Fruit fly (Drosophila melanogaster) whole organism, embryonic: ENCODE measurements around the gene GIIIspla2.
A peak's percentile ranks its signal among the peaks of the same experiment; 100 is the strongest.

ENCODE experiments used
- Abd-B ChIP-seq: fragments of 200-800 bp; sonication (Bioruptor generic); optimal IDR thresholded peaks from 2 replicates; lab custom pipeline; 2018; ENCODE audit warnings: missing biosample characterization, mild to moderate bottlenecking, missing genetic modification characterization, moderate library complexity
- Asciz ChIP-seq: fragments of 200-800 bp; sonication (Bioruptor generic); optimal IDR thresholded peaks from 2 replicates; lab custom pipeline; 2017; ENCODE audit warnings: missing biosample characterization, mild to moderate bottlenecking, missing genetic modification characterization, missing genetic modification reagents
- BtbVII ChIP-seq: fragments of 200-800 bp; sonication (Bioruptor generic); optimal IDR thresholded peaks from 3 replicates; lab custom pipeline; 2017; ENCODE audit warnings: missing biosample characterization, mild to moderate bottlenecking, missing genetic modification characterization
- CG1024 ChIP-seq: fragments of 200-800 bp; sonication (Bioruptor generic); IDR thresholded peaks from 2 replicates; pipeline ENCODE4 v1.3.6; 2022; ENCODE audit warnings: missing biosample characterization, missing genetic modification characterization
- CG11504 ChIP-seq: fragments of 200-800 bp; sonication (Bioruptor generic); optimal IDR thresholded peaks from 3 replicates; lab custom pipeline; 2019; ENCODE audit warnings: missing biosample characterization, mild to moderate bottlenecking, missing genetic modification characterization, moderate library complexity
- CG12104 ChIP-seq: fragments of 200-800 bp; sonication (Bioruptor generic); optimal IDR thresholded peaks from 3 replicates; lab custom pipeline; 2016; ENCODE audit warnings: missing biosample characterization, missing genetic modification characterization
- CG12391 ChIP-seq: fragments of 200-800 bp; sonication (Bioruptor generic); optimal IDR thresholded peaks from 3 replicates; lab custom pipeline; 2018; ENCODE audit warnings: missing biosample characterization, mild to moderate bottlenecking, missing genetic modification characterization, moderate library complexity
- CG12744 ChIP-seq: fragments of 200-800 bp; sonication (Bioruptor generic); optimal IDR thresholded peaks from 2 replicates; lab custom pipeline; 2016; ENCODE audit warnings: missing biosample characterization, missing genetic modification characterization
- CG13424 ChIP-seq: fragments of 200-800 bp; sonication (Bioruptor generic); optimal IDR thresholded peaks from 2 replicates; lab custom pipeline; 2019; ENCODE audit warnings: missing biosample characterization, mild to moderate bottlenecking, missing genetic modification characterization, moderate library complexity
- CG14667 ChIP-seq: fragments of 200-800 bp; sonication (Bioruptor generic); IDR thresholded peaks from 2 replicates; pipeline ENCODE4 v1.3.6; 2022; ENCODE audit warnings: missing biosample characterization, missing genetic modification characterization
- CG1529 ChIP-seq: fragments of 200-800 bp; sonication (Bioruptor generic); optimal IDR thresholded peaks from 3 replicates; lab custom pipeline; 2018; ENCODE audit warnings: missing biosample characterization, missing genetic modification characterization
- CG17802 ChIP-seq: fragments of 200-800 bp; sonication (Bioruptor generic); optimal IDR thresholded peaks from 2 replicates; lab custom pipeline; 2018; ENCODE audit warnings: missing biosample characterization, mild to moderate bottlenecking, missing genetic modification characterization, moderate library complexity
- CG2678 ChIP-seq: fragments of 200-800 bp; sonication (Bioruptor generic); optimal IDR thresholded peaks from 3 replicates; lab custom pipeline; 2019; ENCODE audit warnings: missing biosample characterization, mild to moderate bottlenecking, missing genetic modification characterization, moderate library complexity
- CG34422 ChIP-seq: fragments of 200-800 bp; sonication (Bioruptor generic); IDR thresholded peaks from 3 replicates; pipeline ENCODE4 v1.3.6; 2022; ENCODE audit warnings: missing biosample characterization, missing genetic modification characterization
- CG5245 ChIP-seq: fragments of 200-800 bp; sonication (Bioruptor generic); optimal IDR thresholded peaks from 3 replicates; lab custom pipeline; 2016; ENCODE audit warnings: missing biosample characterization, missing genetic modification characterization
- CG6683 ChIP-seq: fragments of 200-800 bp; sonication (Bioruptor generic); optimal IDR thresholded peaks from 2 replicates; lab custom pipeline; 2017; ENCODE audit warnings: missing biosample characterization, mild to moderate bottlenecking, missing genetic modification characterization, missing genetic modification reagents
- CG7271 ChIP-seq: fragments of 200-800 bp; sonication (Bioruptor generic); optimal IDR thresholded peaks from 2 replicates; lab custom pipeline; 2018; ENCODE audit warnings: missing biosample characterization, mild to moderate bottlenecking, missing genetic modification characterization, moderate library complexity
- CG7839 ChIP-seq: fragments of 200-800 bp; sonication (Bioruptor generic); optimal IDR thresholded peaks from 3 replicates; lab custom pipeline; 2018; ENCODE audit warnings: missing biosample characterization, mild to moderate bottlenecking, missing genetic modification characterization, moderate library complexity
- Dek ChIP-seq: fragments of 200-800 bp; sonication (Bioruptor generic); optimal IDR thresholded peaks from 3 replicates; lab custom pipeline; 2019; ENCODE audit warnings: missing biosample characterization, mild to moderate bottlenecking, missing genetic modification characterization, moderate library complexity
- Dref ChIP-seq: fragments of 200-800 bp; sonication (Bioruptor generic); IDR thresholded peaks from 2 replicates; pipeline ENCODE4 v1.3.6; 2022; ENCODE audit warnings: missing biosample characterization, missing genetic modification characterization
- Ets97D ChIP-seq: fragments of 200-800 bp; sonication (Bioruptor generic); optimal IDR thresholded peaks from 3 replicates; lab custom pipeline; 2016; ENCODE audit warnings: missing biosample characterization, missing genetic modification characterization
- GATAe ChIP-seq: fragments of 200-800 bp; sonication (Bioruptor generic); conservative IDR thresholded peaks from 2 replicates; pipeline ENCODE4 v1.3.6; 2022; ENCODE audit warnings: missing biosample characterization, missing genetic modification characterization
- HmgZ ChIP-seq: fragments of 200-800 bp; sonication (Bioruptor generic); optimal IDR thresholded peaks from 2 replicates; lab custom pipeline; 2018; ENCODE audit warnings: missing biosample characterization, mild to moderate bottlenecking, missing genetic modification characterization
- Xrp1 ChIP-seq: fragments of 200-800 bp; sonication (Bioruptor generic); IDR thresholded peaks from 2 replicates; pipeline ENCODE4 v1.3.6; 2022; ENCODE audit warnings: missing biosample characterization, missing genetic modification characterization
- ase ChIP-seq: fragments of 200-800 bp; sonication (Bioruptor generic); IDR thresholded peaks from 3 replicates; pipeline ENCODE4 v1.3.6; 2022; ENCODE audit warnings: missing biosample characterization, missing genetic modification characterization
- chinmo ChIP-seq: fragments of 200-800 bp; sonication (Bioruptor generic); IDR thresholded peaks from 4 replicates; pipeline ENCODE4 v1.3.6; 2022; ENCODE audit warnings: missing biosample characterization, missing genetic modification characterization; ENCODE audit not compliant: partially characterized antibody
- chm ChIP-seq: fragments of 200-800 bp; sonication (Bioruptor generic); IDR thresholded peaks from 2 replicates; pipeline ENCODE4 v1.3.6; 2022; ENCODE audit warnings: missing biosample characterization, missing genetic modification characterization
- esg ChIP-seq: fragments of 200-800 bp; sonication (Bioruptor generic); conservative IDR thresholded peaks from 2 replicates; pipeline ENCODE4 v1.3.6; 2022; ENCODE audit warnings: missing biosample characterization, missing genetic modification characterization
- exex ChIP-seq: fragments of 200-800 bp; sonication (Bioruptor generic); optimal IDR thresholded peaks from 4 replicates; lab custom pipeline; 2018; ENCODE audit warnings: missing biosample characterization, mild to moderate bottlenecking, missing genetic modification characterization, moderate library complexity
- gcm2 ChIP-seq: fragments of 200-800 bp; sonication (Bioruptor generic); optimal IDR thresholded peaks from 2 replicates; lab custom pipeline; 2016; ENCODE audit warnings: missing biosample characterization, missing genetic modification characterization
- knrl ChIP-seq: fragments of 200-800 bp; sonication (Bioruptor generic); IDR thresholded peaks from 3 replicates; pipeline ENCODE4 v1.3.6; 2022; ENCODE audit warnings: missing biosample characterization, missing genetic modification characterization; ENCODE audit not compliant: partially characterized antibody
- luna ChIP-seq: fragments of 200-800 bp; sonication (Bioruptor generic); optimal IDR thresholded peaks from 2 replicates; lab custom pipeline; 2016; ENCODE audit warnings: missing biosample characterization, missing genetic modification characterization
- maf-S ChIP-seq: fragments of 200-800 bp; sonication (Bioruptor generic); optimal IDR thresholded peaks from 2 replicates; lab custom pipeline; 2016; ENCODE audit warnings: missing biosample characterization, missing genetic modification characterization
- mam ChIP-seq: fragments of 200-800 bp; sonication (Bioruptor generic); optimal IDR thresholded peaks from 3 replicates; lab custom pipeline; 2016; ENCODE audit warnings: missing biosample characterization, missing genetic modification characterization
- nmo ChIP-seq: fragments of 200-800 bp; sonication (Bioruptor generic); optimal IDR thresholded peaks from 2 replicates; lab custom pipeline; 2018; ENCODE audit warnings: missing biosample characterization, mild to moderate bottlenecking, missing genetic modification characterization, moderate library complexity
- phol ChIP-seq: fragments of 200-800 bp; sonication (Bioruptor generic); optimal IDR thresholded peaks from 3 replicates; lab custom pipeline; 2018; ENCODE audit warnings: missing biosample characterization, mild to moderate bottlenecking, missing genetic modification characterization, moderate library complexity
- row ChIP-seq: fragments of 200-800 bp; sonication (Bioruptor generic); IDR thresholded peaks from 3 replicates; pipeline ENCODE4 v1.3.6; 2022; ENCODE audit warnings: missing biosample characterization, missing genetic modification characterization
- sens ChIP-seq: fragments of 200-800 bp; sonication (Bioruptor generic); peaks from one replicate; lab custom pipeline; 2016; ENCODE audit warnings: missing biosample characterization, missing genetic modification characterization
- shn ChIP-seq: fragments of 200-800 bp; sonication (Bioruptor generic); optimal IDR thresholded peaks from 3 replicates; lab custom pipeline; 2016; ENCODE audit warnings: missing biosample characterization, missing genetic modification characterization
- sim ChIP-seq: fragments of 200-800 bp; sonication (Bioruptor generic); IDR thresholded peaks from 2 replicates; pipeline ENCODE4 v1.3.6; 2022; ENCODE audit warnings: missing biosample characterization, missing genetic modification characterization
- unc-4 ChIP-seq: fragments of 200-800 bp; sonication (Bioruptor generic); IDR thresholded peaks from 2 replicates; pipeline ENCODE4 v1.3.6; 2022; ENCODE audit warnings: missing biosample characterization, missing genetic modification characterization; ENCODE audit not compliant: partially characterized antibody
- vfl ChIP-seq: fragments of 200-800 bp; sonication (Bioruptor generic); optimal IDR thresholded peaks from 2 replicates; lab custom pipeline; 2016; ENCODE audit warnings: missing biosample characterization, missing genetic modification characterization
- vnd ChIP-seq: fragments of 200-800 bp; sonication (Bioruptor generic); IDR thresholded peaks from 3 replicates; pipeline ENCODE4 v1.3.6; 2022; ENCODE audit warnings: missing biosample characterization, missing genetic modification characterization; ENCODE audit not compliant: partially characterized antibody
- vvl ChIP-seq: fragments of 200-800 bp; sonication (Bioruptor generic); IDR thresholded peaks from 2 replicates; pipeline ENCODE4 v1.3.6; 2022; ENCODE audit warnings: missing biosample characterization, missing genetic modification characterization
- zfh2 ChIP-seq: fragments of 200-800 bp; sonication (Bioruptor generic); optimal IDR thresholded peaks from 2 replicates; lab custom pipeline; 2016; ENCODE audit warnings: missing biosample characterization, missing genetic modification characterization

GIIIspla2 gene

DNA sequence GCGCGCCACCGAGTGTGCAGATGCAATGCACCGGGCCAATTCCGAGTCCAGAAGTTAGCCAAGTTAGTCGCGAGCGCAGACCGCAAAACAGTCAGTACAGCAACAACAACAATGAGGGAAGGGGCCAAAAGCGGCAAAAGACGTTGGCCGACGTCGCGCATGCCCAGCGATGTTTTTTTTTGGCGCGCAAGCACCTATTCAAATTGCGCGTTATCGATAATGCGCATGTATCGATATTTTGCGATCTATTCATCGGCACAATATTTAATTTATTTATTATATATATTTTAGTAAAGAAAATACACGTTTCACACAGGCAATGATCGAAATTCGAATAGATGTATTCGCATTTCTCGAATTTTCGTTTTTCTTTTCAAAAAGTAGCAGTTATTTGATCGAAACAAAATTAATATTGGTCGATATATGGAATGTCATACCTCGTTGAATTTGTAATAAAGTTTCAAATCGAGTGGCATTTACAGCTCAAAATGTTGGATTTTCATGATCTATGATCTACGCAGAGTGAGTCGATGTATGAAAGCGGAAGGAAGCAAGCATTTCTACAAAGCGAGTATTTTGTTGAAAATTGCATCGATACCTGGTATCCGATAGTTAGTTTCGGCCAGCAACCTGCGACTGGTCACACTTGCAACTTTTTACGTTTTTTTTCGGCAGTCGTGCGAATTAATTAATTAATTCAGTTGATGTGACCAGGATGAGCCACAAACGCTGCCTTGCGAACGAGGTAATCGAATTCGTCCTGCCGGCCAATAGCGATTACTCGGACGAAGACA, 28.0 kb upstream of the GIIIspla2 start, which contains the start of gene CG2116 (continued):
- TF ChIP-seq sens, result peak; percentile 53
- no peak for TF ChIP-seq GATAe (GFP tag; lab: Robert Waterston, UW)
- TF ChIP-seq Dref (GFP tag; lab: Robert Waterston, UW), result peak; percentile 59
- peak; percentile 30 for TF ChIP-seq phol (tag; lab: Kevin White, UChicago)
- peak; percentile 22 for TF ChIP-seq CG12391 (tag; lab: Kevin White, UChicago)
- 0 out of 3 replicates have a peak, but pooled peaks have one; percentile 16 for TF ChIP-seq CG34422 (GFP tag; lab: Robert Waterston, UW)
- peak; percentile 72 for TF ChIP-seq vvl (GFP tag; lab: Robert Waterston, UW)
- peak; percentile 72 for TF ChIP-seq vnd
- no peak for TF ChIP-seq CG1024 (GFP tag; lab: Robert Waterston, UW)
- TF ChIP-seq row (GFP tag; lab: Robert Waterston, UW), result peak; percentile 48; the same call in 2 of the 3 replicates
- TF ChIP-seq Ets97D (GFP tag; lab: Kevin White, UChicago), result peak; percentile 46
- peak; percentile 79 for TF ChIP-seq knrl
- peak; percentile 25 for TF ChIP-seq CG11504 (tag; lab: Kevin White, UChicago)
- TF ChIP-seq Abd-B (GFP tag; lab: Kevin White, UChicago), result peak; percentile 6
- no peak for TF ChIP-seq ase (GFP tag; lab: Robert Waterston, UW)
- peak; percentile 67; the same call in 1 of the 2 replicates for TF ChIP-seq unc-4 (GFP tag; lab: Robert Waterston, UW)
- TF ChIP-seq chinmo (GFP tag; lab: Robert Waterston, UW), result peak; percentile 70

DNA sequence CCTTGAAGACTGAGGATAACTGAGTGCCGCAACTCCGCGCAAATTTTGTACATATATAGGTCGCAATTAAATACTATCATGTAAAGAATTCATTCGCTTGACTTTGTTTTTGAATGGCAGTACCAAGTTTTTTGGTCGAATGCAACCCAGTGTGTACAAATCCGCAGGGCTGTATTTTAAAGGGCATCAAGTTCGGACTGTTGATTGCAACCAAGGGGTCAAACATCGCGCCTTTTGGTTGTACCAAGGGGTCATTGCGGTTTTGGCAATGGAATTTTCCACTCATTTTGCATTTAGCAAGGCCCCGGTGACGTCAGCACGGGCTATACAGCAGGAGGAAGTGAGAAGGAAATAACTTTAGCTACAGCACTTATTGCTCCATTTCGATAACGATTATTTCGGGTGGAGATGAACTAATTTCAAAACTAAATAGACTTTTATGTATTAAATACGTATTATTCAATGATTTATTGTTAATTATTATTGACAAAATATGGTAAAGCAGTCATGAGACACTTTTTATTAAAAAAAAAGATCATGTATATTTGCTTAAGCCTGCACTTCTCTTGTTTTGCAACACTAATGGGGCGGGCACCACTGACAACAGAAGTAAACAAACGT, 25.6 kb upstream of the GIIIspla2 start, which contains the start of gene CG10958:
CG10958 (plus strand) TSS at position 593 of the 621 bp plus-strand sequence.
- TF ChIP-seq mam (peak; percentile 53), CG12104 (GFP tag; lab: Kevin White, UChicago) (no peak), Xrp1 (GFP tag; lab: Robert Waterston, UW) (peak; percentile 70), nmo (peak; percentile 49), CG2678 (tag; lab: Kevin White, UChicago) (peak; percentile 62), CG14667 (peak; percentile 40; the same call in 1 of the 2 replicates), CG7271 (tag; lab: Kevin White, UChicago) (no peak), chm (GFP tag; lab: Robert Waterston, UW) (no peak), vfl (GFP tag; lab: Kevin White, UChicago) (peak; percentile 42), CG17802 (tag; lab: Kevin White, UChicago) (no peak), gcm2 (no peak), CG13424 (tag; lab: Kevin White, UChicago) (peak; percentile 47), phol (tag; lab: Kevin White, UChicago) (peak; percentile 47), CG12744 (GFP tag; lab: Kevin White, UChicago) (no peak), CG1529 (GFP tag; lab: Kevin White, UChicago) (no peak), Ets97D (GFP tag; lab: Kevin White, UChicago) (peak; percentile 34), Dek (tag; lab: Kevin White, UChicago) (peak; percentile 31), sim (GFP tag; lab: Robert Waterston, UW) (0 out of 2 replicates have a peak, but pooled peaks have one; percentile 10), CG7839 (tag; lab: Kevin White, UChicago) (peak; percentile 51), shn (GFP tag; lab: Kevin White, UChicago) (no peak), CG34422 (GFP tag; lab: Robert Waterston, UW) (peak; percentile 42; the same call in 1 of the 3 replicates), exex (tag; lab: Kevin White, UChicago) (peak; percentile 30), zfh2 (peak; percentile 26), maf-S (GFP tag; lab: Kevin White, UChicago) (peak; percentile 4), BtbVII (GFP tag; lab: Kevin White, UChicago) (no peak), Asciz (GFP tag; lab: Kevin White, UChicago) (no peak), knrl (no peak), CG5245 (peak; percentile 58), sens (peak; percentile 88), esg (0 out of 2 replicates have a peak, but pooled peaks have one; percentile 20), CG6683 (peak; percentile 30), luna (GFP tag; lab: Kevin White, UChicago) (no peak), HmgZ (tag; lab: Kevin White, UChicago) (peak; percentile 39)
